Fruit fly (Drosophila melanogaster) whole organism, pupa: Measurements from ENCODE around the gene VhaM9.7-b.
A peak's percentile ranks its signal among the peaks of the same experiment; 100 is the strongest.

Source experiments
- CG10348 ChIP-seq: fragments of 200-800 bp; sonication (Bioruptor generic); IDR thresholded peaks from 2 replicates; pipeline ENCODE4 v1.3.6; 2022; ENCODE audit warnings: missing biosample characterization, missing genetic modification characterization
- CG12605 ChIP-seq: fragments of 200-800 bp; sonication (Bioruptor generic); IDR thresholded peaks from 2 replicates; pipeline ENCODE4 v1.3.6; 2022; ENCODE audit warnings: missing biosample characterization, missing genetic modification characterization
- CG13204 ChIP-seq: fragments of 200-800 bp; sonication (Bioruptor generic); optimal IDR thresholded peaks from 2 replicates; lab custom pipeline; 2018; ENCODE audit warnings: missing biosample characterization, mild to moderate bottlenecking, missing genetic modification characterization, moderate library complexity
- CG14655 ChIP-seq: fragments of 200-800 bp; sonication (Bioruptor generic); optimal IDR thresholded peaks from 3 replicates; lab custom pipeline; 2017; ENCODE audit warnings: mild to moderate bottlenecking, missing biosample characterization, missing genetic modification reagents, missing genetic modification characterization
- CG15710 ChIP-seq: fragments of 200-800 bp; sonication (Bioruptor generic); optimal IDR thresholded peaks from 2 replicates; lab custom pipeline; 2018; ENCODE audit warnings: missing biosample characterization, mild to moderate bottlenecking, missing genetic modification characterization, moderate library complexity
- CG17806 ChIP-seq: fragments of 200-800 bp; sonication (Bioruptor generic); optimal IDR thresholded peaks from 2 replicates; lab custom pipeline; 2018; ENCODE audit warnings: missing biosample characterization, mild to moderate bottlenecking, missing genetic modification characterization, moderate library complexity
- CG32121 ChIP-seq: fragments of 200-800 bp; sonication (Bioruptor generic); IDR thresholded peaks from 2 replicates; pipeline ENCODE4 v1.3.6; 2022; ENCODE audit warnings: missing biosample characterization, missing genetic modification characterization
- CG34367 ChIP-seq: fragments of 200-800 bp; sonication (Bioruptor generic); optimal IDR thresholded peaks from 2 replicates; lab custom pipeline; 2018; ENCODE audit warnings: missing biosample characterization, mild to moderate bottlenecking, missing genetic modification characterization
- CG4496 ChIP-seq: fragments of 200-800 bp; sonication (Bioruptor generic); IDR thresholded peaks from 3 replicates; pipeline ENCODE4 v1.3.6; 2022; ENCODE audit warnings: missing biosample characterization, missing genetic modification characterization
- CG8159 ChIP-seq: fragments of 200-800 bp; sonication (Bioruptor generic); optimal IDR thresholded peaks from 3 replicates; lab custom pipeline; 2018; ENCODE audit warnings: missing biosample characterization, mild to moderate bottlenecking, missing genetic modification characterization, moderate library complexity
- CG8301 ChIP-seq: fragments of 200-800 bp; sonication (Bioruptor generic); optimal IDR thresholded peaks from 2 replicates; lab custom pipeline; 2018; ENCODE audit warnings: missing biosample characterization, mild to moderate bottlenecking, missing genetic modification characterization
- CG9948 ChIP-seq: fragments of 200-800 bp; sonication (Bioruptor generic); optimal IDR thresholded peaks from 2 replicates; lab custom pipeline; 2018; ENCODE audit warnings: missing biosample characterization, mild to moderate bottlenecking, missing genetic modification characterization, moderate library complexity
- D1 ChIP-seq: fragments of 200-800 bp; sonication (Bioruptor generic); optimal IDR thresholded peaks from 2 replicates; lab custom pipeline; 2018; ENCODE audit warnings: missing biosample characterization, mild to moderate bottlenecking, missing genetic modification characterization, moderate library complexity
- EcR ChIP-seq: fragments of 200-800 bp; sonication (Bioruptor generic); optimal IDR thresholded peaks from 3 replicates; lab custom pipeline; 2019; ENCODE audit warnings: missing biosample characterization, missing genetic modification characterization, mild to moderate bottlenecking, moderate library complexity, missing genetic modification reagents
- Ets98B ChIP-seq: fragments of 200-800 bp; sonication (Bioruptor generic); IDR thresholded peaks from 2 replicates; pipeline ENCODE4 v1.3.6; 2022; ENCODE audit warnings: missing biosample characterization, missing genetic modification characterization
- Pif1A ChIP-seq: fragments of 200-800 bp; sonication (Bioruptor generic); optimal IDR thresholded peaks from 3 replicates; lab custom pipeline; 2016; ENCODE audit warnings: missing biosample characterization, missing genetic modification characterization
- Pif1B ChIP-seq: fragments of 200-800 bp; sonication (Bioruptor generic); optimal IDR thresholded peaks from 3 replicates; lab custom pipeline; 2016; ENCODE audit warnings: missing biosample characterization, missing genetic modification characterization
- Snoo ChIP-seq: fragments of 200-800 bp; sonication (Bioruptor generic); optimal IDR thresholded peaks from 3 replicates; lab custom pipeline; 2017; ENCODE audit warnings: missing biosample characterization, mild to moderate bottlenecking, missing genetic modification characterization, inconsistent platforms
- fd96Ca ChIP-seq: fragments of 200-800 bp; sonication (Bioruptor generic); IDR thresholded peaks from 3 replicates; pipeline ENCODE4 v1.3.6; 2022; ENCODE audit warnings: missing biosample characterization, missing genetic modification characterization
- gl ChIP-seq: fragments of 200-800 bp; sonication (Bioruptor generic); optimal IDR thresholded peaks from 2 replicates; lab custom pipeline; 2018; ENCODE audit warnings: missing biosample characterization, mild to moderate bottlenecking, missing genetic modification characterization
- rn ChIP-seq: fragments of 200-800 bp; sonication (Bioruptor generic); IDR thresholded peaks from 2 replicates; pipeline ENCODE4 v1.3.6; 2022; ENCODE audit warnings: missing biosample characterization, missing genetic modification characterization

Gene VhaM9.7-b

DNA sequence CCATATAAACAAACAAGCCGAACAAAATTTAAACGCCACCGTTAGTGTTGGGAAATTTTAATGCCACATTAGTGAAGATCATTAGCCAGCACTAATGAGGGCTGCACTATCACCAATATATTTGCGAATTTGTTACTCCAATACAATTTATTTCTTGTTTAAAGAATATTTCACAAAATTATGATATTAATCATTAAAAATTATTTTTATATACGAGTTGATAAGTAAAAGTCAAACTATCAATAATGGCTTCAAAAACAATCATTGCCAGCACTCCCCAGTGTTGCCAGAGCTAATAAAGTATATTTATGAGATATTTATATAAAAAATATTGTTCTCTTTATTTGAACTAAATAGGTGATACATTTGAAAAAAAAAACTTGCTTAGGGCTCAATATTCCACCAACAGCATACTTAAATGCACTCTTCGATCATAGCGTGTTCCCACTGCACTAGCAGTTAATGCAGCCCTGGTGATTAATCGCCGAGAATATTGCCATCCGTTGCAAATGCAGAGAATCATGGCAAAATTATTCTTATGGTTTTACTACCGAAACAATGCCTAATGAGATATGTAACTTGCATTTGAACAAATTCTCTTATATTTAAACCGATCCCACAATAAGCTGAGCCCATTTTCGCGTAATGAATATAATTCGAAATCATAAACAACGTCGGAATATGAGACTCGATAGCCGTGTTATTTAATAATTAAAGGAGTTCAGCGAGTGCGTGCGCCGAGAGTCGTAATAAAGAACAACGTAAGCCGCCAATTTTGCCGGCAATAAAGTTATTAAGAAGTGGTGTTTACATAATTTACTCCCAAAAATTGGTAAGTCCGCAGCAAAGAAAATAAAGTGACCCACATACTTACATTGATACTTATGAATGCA is 23.6 kb upstream of the VhaM9.7-b start, which contains the start of the genes SAK and Cdk12:
SAK (minus strand) TSS at position 65 of the 893 bp plus-strand sequence.
Cdk12 (plus strand) TSS at position 484 of the 893 bp plus-strand sequence.
- TF ChIP-seq CG9948 (tag; lab: Kevin White, UChicago) (peak; percentile 74), gl (no peak), CG4496 (GFP tag; lab: Robert Waterston, UW) (peak; percentile 84), Ets98B (GFP tag; lab: Robert Waterston, UW) (peak; percentile 72), CG12605 (GFP tag; lab: Robert Waterston, UW) (0 out of 2 replicates have a peak, but pooled peaks have one; percentile 42), CG14655 (GFP tag; lab: Kevin White, UChicago) (peak; percentile 87), CG13204 (GFP tag; lab: Kevin White, UChicago) (no peak), fd96Ca (peak; percentile 69; the same call in 2 of the 3 replicates), EcR (GFP tag; lab: Kevin White, UChicago) (no peak), rn (no peak; the same call in 1 of the 2 replicates), CG32121 (peak; percentile 77), CG8159 (tag; lab: Kevin White, UChicago) (peak; percentile 84), CG34367 (tag; lab: Kevin White, UChicago) (peak; percentile 70), Pif1B (GFP tag; lab: Kevin White, UChicago) (peak; percentile 80), CG15710 (tag; lab: Kevin White, UChicago) (peak; percentile 79), Snoo (tag; lab: Kevin White, UChicago) (peak; percentile 77), D1 (tag; lab: Kevin White, UChicago) (no peak), Pif1A (GFP tag; lab: Kevin White, UChicago) (peak; percentile 67), CG17806 (tag; lab: Kevin White, UChicago) (peak; percentile 72), CG10348 (GFP tag; lab: Robert Waterston, UW) (peak; percentile 55; the same call in 1 of the 2 replicates), CG8301 (tag; lab: Kevin White, UChicago) (peak; percentile 56)
- TF ChIP-seq, all 21 proteins: peak for 16

- peak; percentile 36 for TF ChIP-seq Pif1A (GFP tag; lab: Kevin White, UChicago)
- peak; percentile 77 for TF ChIP-seq EcR (GFP tag; lab: Kevin White, UChicago)
- TF ChIP-seq CG14655 (GFP tag; lab: Kevin White, UChicago) = peak; percentile 28
- TF ChIP-seq CG9948 (tag; lab: Kevin White, UChicago) = peak; percentile 8
- 0 out of 3 replicates have a peak, but pooled peaks have one; percentile 6 for TF ChIP-seq fd96Ca
- no peak for TF ChIP-seq CG4496 (GFP tag; lab: Robert Waterston, UW)
- peak; percentile 4 for TF ChIP-seq CG17806 (tag; lab: Kevin White, UChicago)
- TF ChIP-seq CG8301 (tag; lab: Kevin White, UChicago) = peak; percentile 22
- no peak for TF ChIP-seq gl
- TF ChIP-seq CG32121 = 0 out of 2 replicates have a peak, but pooled peaks have one; percentile 39
- TF ChIP-seq CG8159 (tag; lab: Kevin White, UChicago) = peak; percentile 28
- 0 out of 2 replicates have a peak, but pooled peaks have one; percentile 39 for TF ChIP-seq CG12605 (GFP tag; lab: Robert Waterston, UW)
- peak; percentile 13 for TF ChIP-seq Snoo (tag; lab: Kevin White, UChicago)
- TF ChIP-seq Pif1B (GFP tag; lab: Kevin White, UChicago) = peak; percentile 16
- peak; percentile 33; the same call in 1 of the 2 replicates for TF ChIP-seq Ets98B (GFP tag; lab: Robert Waterston, UW)
- TF ChIP-seq CG15710 (tag; lab: Kevin White, UChicago) = peak; percentile 13
- no peak for TF ChIP-seq rn
- no peak for TF ChIP-seq D1 (tag; lab: Kevin White, UChicago)
- no peak for TF ChIP-seq CG13204 (GFP tag; lab: Kevin White, UChicago)
- TF ChIP-seq, all 21 proteins: peak for 14
These were observed 22.9 kb upstream of the VhaM9.7-b start for dm6 chr3L:21516716-21517266.

- TF ChIP-seq CG4496 (GFP tag; lab: Robert Waterston, UW) = no peak
- TF ChIP-seq EcR (GFP tag; lab: Kevin White, UChicago) = no peak
- TF ChIP-seq Ets98B (GFP tag; lab: Robert Waterston, UW) = no peak
These were observed 21.3 kb upstream of the VhaM9.7-b start for dm6 chr3L:21518345-21518744.

- no peak for TF ChIP-seq CG17806 (tag; lab: Kevin White, UChicago)
- TF ChIP-seq D1 (tag; lab: Kevin White, UChicago) = no peak
- no peak for TF ChIP-seq CG10348 (GFP tag; lab: Robert Waterston, UW)
- TF ChIP-seq CG15710 (tag; lab: Kevin White, UChicago) = no peak
- TF ChIP-seq CG13204 (GFP tag; lab: Kevin White, UChicago) = no peak
- peak; percentile 15 for TF ChIP-seq EcR (GFP tag; lab: Kevin White, UChicago)
- TF ChIP-seq CG9948 (tag; lab: Kevin White, UChicago) = no peak
These were observed 16.4 kb upstream of the VhaM9.7-b start, which contains the start of gene CG7611 for dm6 chr3L:21523059-21523836. Gene CG7611, plus strand, starts transcription at chr3L:21523186.
